Fruit fly (Drosophila melanogaster) Kc167 (cell line): ENCODE data around the gene mRpL27.

Experiments used
- Myc ChIP-seq: fragments of >200 bp; optimal IDR thresholded peaks from 2 replicates; lab custom pipeline; 2017; ENCODE audit warnings: missing external identifiers
- Sin3A ChIP-seq: fragments of >200 bp; optimal IDR thresholded peaks from 2 replicates; lab custom pipeline; 2018; ENCODE audit warnings: missing external identifiers
- h ChIP-seq: fragments of >200 bp; optimal IDR thresholded peaks from 3 replicates; lab custom pipeline; 2018; ENCODE audit warnings: missing external identifiers
- insv ChIP-seq: fragments of >200 bp; optimal IDR thresholded peaks from 3 replicates; lab custom pipeline; 2018; ENCODE audit warnings: missing external identifiers
- psq ChIP-seq: fragments of >200 bp; optimal IDR thresholded peaks from 2 replicates; lab custom pipeline; 2017; ENCODE audit warnings: missing external identifiers
- ttk ChIP-seq: sonication (Bioruptor generic); optimal IDR thresholded peaks from 2 replicates; lab custom pipeline; 2017; ENCODE audit warnings: missing external identifiers

Gene mRpL27

dm6 chr2L:4410855-4411254, 48.6 kb downstream of the mRpL27 start, which contains the start of gene CG43055:
Gene CG43055 (plus strand): TSS chr2L:4411155.
- TF ChIP-seq Sin3A (lab: Kevin White, UChicago) (no peak), ttk (lab: Kevin White, UChicago) (no peak), insv (no peak), Myc (lab: Kevin White, UChicago) (no peak), h (lab: Kevin White, UChicago) (no peak), psq (lab: Kevin White, UChicago) (no peak)
